Fruit fly (Drosophila melanogaster) whole organism, embryonic: Measurements from ENCODE around the gene MEP-1.

Source experiments
- Scr ChIP-seq: fragments of 200-800 bp; sonication (Bioruptor generic); IDR thresholded peaks from 2 replicates; pipeline ENCODE4 v1.3.6; 2022; ENCODE audit warnings: missing biosample characterization, missing genetic modification characterization; ENCODE audit not compliant: partially characterized antibody
- Sin3A ChIP-seq: fragments of >200 bp; optimal IDR thresholded peaks from 2 replicates; lab custom pipeline; 2018
- Six4 ChIP-seq: fragments of 200-800 bp; sonication (Bioruptor generic); optimal IDR thresholded peaks from 2 replicates; lab custom pipeline; 2016; ENCODE audit warnings: missing biosample characterization, missing genetic modification characterization
- Sox100B ChIP-seq: fragments of 200-800 bp; sonication (Bioruptor generic); optimal IDR thresholded peaks from 3 replicates; lab custom pipeline; 2018; ENCODE audit warnings: missing biosample characterization, mild to moderate bottlenecking, missing genetic modification characterization
- nerfin-1 ChIP-seq: fragments of 200-800 bp; sonication (Bioruptor generic); optimal IDR thresholded peaks from 3 replicates; lab custom pipeline; 2019; ENCODE audit warnings: missing biosample characterization, mild to moderate bottlenecking, missing genetic modification characterization, moderate library complexity

dm6 chr3L:2629964-2630363 lies 1.6 kb upstream of the MEP-1 start, which contains the start of gene Pxn:
- TF ChIP-seq Scr: no peak
- TF ChIP-seq Six4 (GFP tag; lab: Kevin White, UChicago): no peak
- no peak for TF ChIP-seq nerfin-1 (tag; lab: Kevin White, UChicago)
- no peak for TF ChIP-seq Sin3A (lab: Kevin White, UChicago)
- TF ChIP-seq Sox100B: no peak
